Fruit fly (Drosophila melanogaster) whole organism, embryonic: ENCODE measurements around the gene scyl.

Experiments used
- Atf6 ChIP-seq: fragments of 200-800 bp; sonication (Bioruptor generic); IDR thresholded peaks from 2 replicates; pipeline ENCODE4 v1.3.6; 2022; ENCODE audit warnings: missing biosample characterization, missing genetic modification characterization
- CG10147 ChIP-seq: fragments of 200-800 bp; sonication (Bioruptor generic); optimal IDR thresholded peaks from 2 replicates; lab custom pipeline; 2019; ENCODE audit warnings: missing biosample characterization, mild to moderate bottlenecking, missing genetic modification characterization, moderate library complexity
- CG10366 ChIP-seq: fragments of 200-800 bp; sonication (Bioruptor generic); IDR thresholded peaks from 2 replicates; pipeline ENCODE4 v1.3.6; 2022; ENCODE audit warnings: missing biosample characterization, missing genetic modification characterization
- CG11247 ChIP-seq: fragments of 200-800 bp; sonication (Bioruptor generic); IDR thresholded peaks from 2 replicates; pipeline ENCODE4 v1.3.6; 2022; ENCODE audit warnings: missing biosample characterization, missing genetic modification characterization
- CG11456 ChIP-seq: fragments of 200-800 bp; sonication (Bioruptor generic); IDR thresholded peaks from 3 replicates; pipeline ENCODE4 v1.3.6; 2022; ENCODE audit warnings: missing biosample characterization, missing genetic modification characterization
- CG11504 ChIP-seq: fragments of 200-800 bp; sonication (Bioruptor generic); optimal IDR thresholded peaks from 3 replicates; lab custom pipeline; 2019; ENCODE audit warnings: missing biosample characterization, mild to moderate bottlenecking, missing genetic modification characterization, moderate library complexity
- CG1233 ChIP-seq: fragments of 200-800 bp; sonication (Bioruptor generic); optimal IDR thresholded peaks from 4 replicates; lab custom pipeline; 2018; ENCODE audit warnings: missing biosample characterization, mild to moderate bottlenecking, missing genetic modification characterization
- CG13894 ChIP-seq: fragments of 200-800 bp; sonication (Bioruptor generic); optimal IDR thresholded peaks from 3 replicates; lab custom pipeline; 2018; ENCODE audit warnings: missing biosample characterization, mild to moderate bottlenecking, missing genetic modification characterization, moderate library complexity
- CG15011 ChIP-seq: fragments of 200-800 bp; sonication (Bioruptor generic); optimal IDR thresholded peaks from 3 replicates; lab custom pipeline; 2018; ENCODE audit warnings: missing biosample characterization, mild to moderate bottlenecking, missing genetic modification characterization
- CG17361 ChIP-seq: fragments of 200-800 bp; sonication (Bioruptor generic); IDR thresholded peaks from 3 replicates; pipeline ENCODE4 v1.3.6; 2022; ENCODE audit warnings: missing biosample characterization, missing genetic modification characterization
- CG1792 ChIP-seq: fragments of 200-800 bp; sonication (Bioruptor generic); optimal IDR thresholded peaks from 2 replicates; lab custom pipeline; 2016; ENCODE audit warnings: missing biosample characterization, missing genetic modification characterization
- CG33213 ChIP-seq: fragments of 200-800 bp; sonication (Bioruptor generic); optimal IDR thresholded peaks from 3 replicates; lab custom pipeline; 2016; ENCODE audit warnings: missing biosample characterization, missing genetic modification characterization
- CG34376 ChIP-seq: fragments of 200-800 bp; sonication (Bioruptor generic); optimal IDR thresholded peaks from 2 replicates; lab custom pipeline; 2018; ENCODE audit warnings: missing biosample characterization, mild to moderate bottlenecking, missing genetic modification characterization
- CG6254 ChIP-seq: fragments of 200-800 bp; sonication (Bioruptor generic); optimal IDR thresholded peaks from 3 replicates; lab custom pipeline; 2017; ENCODE audit warnings: mild to moderate bottlenecking, missing biosample characterization, missing genetic modification reagents, missing genetic modification characterization
- CG6854 ChIP-seq: fragments of 200-800 bp; sonication (Bioruptor generic); optimal IDR thresholded peaks from 3 replicates; lab custom pipeline; 2017; ENCODE audit warnings: missing biosample characterization, mild to moderate bottlenecking, missing genetic modification characterization
- CG7786 ChIP-seq: fragments of 200-800 bp; sonication (Bioruptor generic); optimal IDR thresholded peaks from 2 replicates; lab custom pipeline; 2016; ENCODE audit warnings: missing biosample characterization, missing genetic modification characterization
- CG8290 ChIP-seq, 3 experiments: fragments of 200-800 bp; sonication (Bioruptor generic); optimal IDR thresholded peaks; 2 replicates each; lab custom pipeline; 2016 to 2019; ENCODE audit warnings: missing biosample characterization in 3 of 3, missing genetic modification characterization in 3 of 3, mild to moderate bottlenecking in 2 of 3, moderate library complexity in 1 of 3
- CG9727 ChIP-seq: fragments of 200-800 bp; sonication (Bioruptor generic); optimal IDR thresholded peaks from 3 replicates; lab custom pipeline; 2017; ENCODE audit warnings: missing biosample characterization, mild to moderate bottlenecking, missing genetic modification characterization
- CG9876 ChIP-seq: fragments of 200-800 bp; sonication (Bioruptor generic); optimal IDR thresholded peaks from 2 replicates; lab custom pipeline; 2016; ENCODE audit warnings: missing biosample characterization, missing genetic modification characterization
- CkIIα-i1 ChIP-seq: fragments of 200-800 bp; sonication (Bioruptor generic); IDR thresholded peaks from 2 replicates; pipeline ENCODE4 v1.3.6; 2022; ENCODE audit warnings: missing biosample characterization, missing genetic modification characterization
- Dek ChIP-seq: fragments of 200-800 bp; sonication (Bioruptor generic); optimal IDR thresholded peaks from 3 replicates; lab custom pipeline; 2019; ENCODE audit warnings: missing biosample characterization, mild to moderate bottlenecking, missing genetic modification characterization, moderate library complexity
- Elba2 ChIP-seq: fragments of 200-800 bp; sonication (Bioruptor generic); optimal IDR thresholded peaks from 3 replicates; lab custom pipeline; 2016; ENCODE audit warnings: missing biosample characterization, missing genetic modification characterization
- Fer2 ChIP-seq: fragments of 200-800 bp; sonication (Bioruptor generic); optimal IDR thresholded peaks from 2 replicates; lab custom pipeline; 2018; ENCODE audit warnings: missing biosample characterization, mild to moderate bottlenecking, missing genetic modification characterization, moderate library complexity
- Hmr ChIP-seq: fragments of 200-800 bp; sonication (Bioruptor generic); optimal IDR thresholded peaks from 3 replicates; lab custom pipeline; 2017; ENCODE audit warnings: mild to moderate bottlenecking, missing biosample characterization, missing genetic modification reagents, missing genetic modification characterization
- Meics ChIP-seq: fragments of 200-800 bp; sonication (Bioruptor generic); optimal IDR thresholded peaks from 2 replicates; lab custom pipeline; 2017; ENCODE audit warnings: missing biosample characterization, mild to moderate bottlenecking, missing genetic modification characterization
- NFAT ChIP-seq: fragments of 200-800 bp; sonication (Bioruptor generic); IDR thresholded peaks from 2 replicates; pipeline ENCODE4 v1.3.6; 2022; ENCODE audit warnings: missing biosample characterization, missing genetic modification characterization
- TFAM ChIP-seq: fragments of 200-800 bp; sonication (Bioruptor generic); optimal IDR thresholded peaks from 2 replicates; lab custom pipeline; 2017; ENCODE audit warnings: missing biosample characterization, missing genetic modification characterization, inconsistent platforms
- amos ChIP-seq: fragments of 200-800 bp; sonication (Bioruptor generic); IDR thresholded peaks from 2 replicates; pipeline ENCODE4 v1.3.6; 2022; ENCODE audit warnings: missing biosample characterization, missing genetic modification characterization; ENCODE audit not compliant: partially characterized antibody
- aop ChIP-seq: fragments of 200-800 bp; sonication (Bioruptor generic); IDR thresholded peaks from 2 replicates; pipeline ENCODE4 v1.3.6; 2022; ENCODE audit warnings: missing biosample characterization, missing genetic modification characterization
- ato ChIP-seq: fragments of 200-800 bp; sonication (Bioruptor generic); IDR thresholded peaks from 2 replicates; pipeline ENCODE4 v1.3.6; 2022; ENCODE audit warnings: missing biosample characterization, missing genetic modification characterization; ENCODE audit not compliant: partially characterized antibody
- caup ChIP-seq: fragments of 200-800 bp; sonication (Bioruptor generic); optimal IDR thresholded peaks from 3 replicates; lab custom pipeline; 2017; ENCODE audit warnings: missing biosample characterization, mild to moderate bottlenecking, missing genetic modification characterization, moderate library complexity; ENCODE audit not compliant: severe bottlenecking
- crc ChIP-seq: fragments of 200-800 bp; sonication (Bioruptor generic); optimal IDR thresholded peaks from 2 replicates; lab custom pipeline; 2016; ENCODE audit warnings: missing biosample characterization, missing genetic modification characterization
- dysf ChIP-seq: fragments of 200-800 bp; sonication (Bioruptor generic); IDR thresholded peaks from 3 replicates; pipeline ENCODE4 v1.3.6; 2022; ENCODE audit warnings: missing biosample characterization, missing genetic modification characterization
- emc ChIP-seq: fragments of 200-800 bp; sonication (Bioruptor generic); optimal IDR thresholded peaks from 2 replicates; lab custom pipeline; 2016; ENCODE audit warnings: missing biosample characterization, missing genetic modification characterization
- exex ChIP-seq: fragments of 200-800 bp; sonication (Bioruptor generic); optimal IDR thresholded peaks from 4 replicates; lab custom pipeline; 2018; ENCODE audit warnings: missing biosample characterization, mild to moderate bottlenecking, missing genetic modification characterization, moderate library complexity
- h ChIP-seq: fragments of >200 bp; optimal IDR thresholded peaks from 2 replicates; lab custom pipeline; 2017
- jing ChIP-seq: fragments of 200-800 bp; sonication (Bioruptor generic); optimal IDR thresholded peaks from 2 replicates; lab custom pipeline; 2018; ENCODE audit warnings: missing biosample characterization, mild to moderate bottlenecking, missing genetic modification characterization
- lilli ChIP-seq: fragments of 200-800 bp; sonication (Bioruptor generic); optimal IDR thresholded peaks from 3 replicates; lab custom pipeline; 2016; ENCODE audit warnings: missing biosample characterization, missing genetic modification characterization
- mam ChIP-seq: fragments of 200-800 bp; sonication (Bioruptor generic); optimal IDR thresholded peaks from 3 replicates; lab custom pipeline; 2016; ENCODE audit warnings: missing biosample characterization, missing genetic modification characterization
- nau ChIP-seq: fragments of 200-800 bp; sonication (Bioruptor generic); optimal IDR thresholded peaks from 3 replicates; lab custom pipeline; 2017; ENCODE audit warnings: missing biosample characterization, mild to moderate bottlenecking, missing genetic modification characterization, missing genetic modification reagents
- nerfin-1 ChIP-seq: fragments of 200-800 bp; sonication (Bioruptor generic); optimal IDR thresholded peaks from 3 replicates; lab custom pipeline; 2019; ENCODE audit warnings: missing biosample characterization, mild to moderate bottlenecking, missing genetic modification characterization, moderate library complexity
- org-1 ChIP-seq: fragments of 200-800 bp; sonication (Bioruptor generic); optimal IDR thresholded peaks from 2 replicates; lab custom pipeline; 2017; ENCODE audit warnings: missing biosample characterization, missing genetic modification characterization
- pho ChIP-seq: fragments of 200-800 bp; sonication (Bioruptor generic); optimal IDR thresholded peaks from 2 replicates; lab custom pipeline; 2016; ENCODE audit warnings: missing biosample characterization, missing genetic modification characterization
- run ChIP-seq: fragments of 200-800 bp; sonication (Bioruptor generic); optimal IDR thresholded peaks from 3 replicates; lab custom pipeline; 2018; ENCODE audit warnings: missing biosample characterization, mild to moderate bottlenecking, missing genetic modification characterization
- sens ChIP-seq: fragments of 200-800 bp; sonication (Bioruptor generic); peaks from one replicate; lab custom pipeline; 2016; ENCODE audit warnings: missing biosample characterization, missing genetic modification characterization
- slp2 ChIP-seq: fragments of 200-800 bp; sonication (Bioruptor generic); optimal IDR thresholded peaks from 2 replicates; lab custom pipeline; 2016; ENCODE audit warnings: missing biosample characterization, missing genetic modification characterization
- sug ChIP-seq: fragments of 200-800 bp; optimal IDR thresholded peaks from 2 replicates; lab custom pipeline; 2019; ENCODE audit warnings: missing biosample characterization, mild to moderate bottlenecking, missing genetic modification characterization, moderate library complexity
- trh ChIP-seq: fragments of 200-800 bp; sonication (Bioruptor generic); optimal IDR thresholded peaks from 2 replicates; lab custom pipeline; 2016; ENCODE audit warnings: missing biosample characterization, missing genetic modification characterization
- ttk ChIP-seq: fragments of 200-800 bp; sonication (Bioruptor generic); IDR thresholded peaks from 2 replicates; pipeline ENCODE4 v2.1.2; 2022; ENCODE audit warnings: missing biosample characterization, missing genetic modification characterization
- tup ChIP-seq: fragments of 200-800 bp; sonication (Bioruptor generic); optimal IDR thresholded peaks from 2 replicates; lab custom pipeline; 2016; ENCODE audit warnings: missing biosample characterization, mild to moderate bottlenecking, missing genetic modification characterization, moderate library complexity
- unpg ChIP-seq: fragments of 200-800 bp; sonication (Bioruptor generic); optimal IDR thresholded peaks from 3 replicates; lab custom pipeline; 2018; ENCODE audit warnings: missing biosample characterization, mild to moderate bottlenecking, missing genetic modification characterization, moderate library complexity

Gene scyl

dm6 chr3L:11258392-11258791 lies 6.3 kb downstream of the scyl start (continued):
- TF ChIP-seq CG10147 (GFP tag; lab: Kevin White, UChicago) (peak; percentile 45), Meics (GFP tag; lab: Kevin White, UChicago) (peak; percentile 69), ato (no peak), mam (peak; percentile 37), NFAT (no peak), sens (GFP tag; lab: Kevin White, UChicago) (peak; percentile 80), CG11456 (GFP tag; lab: Robert Waterston, UW) (no peak), CG13894 (tag; lab: Kevin White, UChicago) (peak; percentile 37), trh (GFP tag; lab: Kevin White, UChicago) (no peak), CG6254 (GFP tag; lab: Kevin White, UChicago) (peak; percentile 9), TFAM (GFP tag; lab: Kevin White, UChicago) (no peak), CkIIα-i1 (GFP tag; lab: Robert Waterston, UW) (no peak), CG11504 (peak; percentile 2), CG17361 (GFP tag; lab: Robert Waterston, UW) (0 out of 3 replicates have a peak, but pooled peaks have one; percentile 8), tup (GFP tag; lab: Kevin White, UChicago) (no peak), amos (GFP tag; lab: Robert Waterston, UW) (no peak), Atf6 (GFP tag; lab: Robert Waterston, UW) (peak; percentile 46; the same call in 1 of the 2 replicates), ttk (GFP tag; lab: Robert Waterston, UW) (no peak), Dek (tag; lab: Kevin White, UChicago) (no peak), org-1 (GFP tag; lab: Kevin White, UChicago) (no peak), exex (tag; lab: Kevin White, UChicago) (peak; percentile 5), CG9727 (GFP tag; lab: Kevin White, UChicago) (peak; percentile 41), CG9876 (peak; percentile 15), aop (no peak), CG6854 (GFP tag; lab: Kevin White, UChicago) (peak; percentile 47), emc (peak; percentile 35), Fer2 (tag; lab: Kevin White, UChicago) (no peak), Hmr (GFP tag; lab: Kevin White, UChicago) (peak; percentile 77), lilli (GFP tag; lab: Kevin White, UChicago) (peak; percentile 48), run (no peak), CG11247 (no peak), nau (GFP tag; lab: Kevin White, UChicago) (no peak), sug (peak; percentile 6), CG34376 (peak; percentile 23), jing (no peak), caup (GFP tag; lab: Kevin White, UChicago) (peak; percentile 66), CG1792 (peak; percentile 34), CG1233 (GFP tag; lab: Kevin White, UChicago) (peak; percentile 11), unpg (GFP tag; lab: Kevin White, UChicago) (peak; percentile 19), CG33213 (GFP tag; lab: Kevin White, UChicago) (no peak), CG15011 (peak; percentile 68), crc (GFP tag; lab: Kevin White, UChicago) (peak; percentile 23), CG8290 (GFP tag; optimal IDR thresholded peaks at IDR 0.05; lab: Kevin White, UChicago) (no peak), CG8290 (tag; optimal IDR thresholded peaks at IDR 0.05; lab: Kevin White, UChicago) (peak in 1 of 2 experiments; percentile 65), nerfin-1 (tag; lab: Kevin White, UChicago) (no peak), CG10366 (GFP tag; lab: Robert Waterston, UW) (no peak), dysf (GFP tag; lab: Robert Waterston, UW) (no peak), slp2 (GFP tag; lab: Kevin White, UChicago) (no peak), h (no peak), CG7786 (peak; percentile 32), pho (GFP tag; lab: Kevin White, UChicago) (peak; percentile 56), Elba2 (no peak)
